Worm (Caenorhabditis elegans): Measurements from ENCODE around the gene pir-2.

DNA sequence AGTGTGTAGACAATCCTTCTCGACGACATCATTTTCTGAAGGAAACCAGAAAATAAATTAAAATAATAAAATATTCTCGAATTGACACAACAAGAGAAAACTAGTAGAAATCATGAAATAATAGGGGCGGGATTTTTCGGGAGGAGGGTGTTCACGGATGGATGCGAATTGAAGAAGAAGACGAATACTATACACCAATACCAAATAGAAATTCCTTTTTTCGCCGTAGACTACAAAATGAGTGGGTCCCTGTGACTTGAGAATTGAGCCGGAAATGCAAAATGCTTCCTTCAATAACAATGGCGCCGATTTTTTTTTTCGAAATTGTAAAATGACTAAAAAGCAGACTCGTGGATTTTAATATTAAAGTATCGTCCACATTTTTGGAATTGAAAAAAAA, 42.4 kb downstream of the pir-2 start, which contains the start of gene nlp-48:
- TF ChIP-seq nhr-11 (tag; optimal IDR thresholded peaks at IDR 0.05), result no peak
- TF ChIP-seq ceh-14 (tag; optimal IDR thresholded peaks at IDR 0.05), result no peak
- no peak for TF ChIP-seq C08G9.2 (tag; optimal IDR thresholded peaks at IDR 0.05)
- TF ChIP-seq hlh-13 (GFP tag; optimal IDR thresholded peaks at IDR 0.05), result no peak
- TF ChIP-seq F13H6.1 (tag; optimal IDR thresholded peaks at IDR 0.05), result no peak
- no peak for TF ChIP-seq pha-4 (tag; optimal IDR thresholded peaks at IDR 0.05)
- no peak for TF ChIP-seq unc-3 (GFP tag; conservative IDR thresholded peaks at IDR 0.05)
- no peak for TF ChIP-seq unc-3 (tag; optimal IDR thresholded peaks at IDR 0.05)
- TF ChIP-seq nhr-232 (tag; optimal IDR thresholded peaks at IDR 0.05), result no peak
- TF ChIP-seq T23F11.4 (GFP tag; optimal IDR thresholded peaks at IDR 0.05), result no peak
- no peak for TF ChIP-seq elt-2 (tag; optimal IDR thresholded peaks at IDR 0.05)
- TF ChIP-seq hlh-30 (tag; optimal IDR thresholded peaks at IDR 0.05; ENCODE audit: insufficient read depth), result no peak
- no peak for TF ChIP-seq unc-86 (tag; optimal IDR thresholded peaks at IDR 0.05)
- no peak for TF ChIP-seq lin-11 (tag; optimal IDR thresholded peaks at IDR 0.05)
